Worm (Caenorhabditis elegans): ENCODE data around the gene rab-37.

DNA sequence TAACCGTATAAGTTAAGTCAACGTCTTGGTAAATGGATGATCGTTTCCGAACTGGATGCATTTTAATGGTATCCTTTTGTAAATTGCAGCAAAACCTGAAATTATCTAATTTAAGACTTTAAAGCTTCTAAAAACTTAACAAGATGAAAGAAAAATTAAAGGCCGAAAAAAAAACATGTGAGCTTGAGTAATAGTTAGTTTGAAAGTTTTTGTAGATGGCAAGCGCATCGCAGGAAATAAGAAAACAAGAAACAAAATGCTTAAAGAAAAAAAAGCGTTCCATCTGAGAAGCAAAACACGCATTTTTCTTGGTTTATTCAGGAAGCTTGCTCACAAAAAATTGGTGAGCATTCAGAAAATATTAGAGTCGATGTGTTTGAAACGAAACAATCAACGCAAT lies at the start of gene rab-37:
- TF ChIP-seq nfya-1 (tag; optimal IDR thresholded peaks at IDR 0.05) (no peak), hlh-15 (tag; optimal IDR thresholded peaks at IDR 0.05) (no peak), ceh-6 (GFP tag; optimal IDR thresholded peaks at IDR 0.05) (no peak)

Data from whole organism, late embryonic.